Worm (Caenorhabditis elegans): ENCODE measurements around the gene spig-5.

DNA sequence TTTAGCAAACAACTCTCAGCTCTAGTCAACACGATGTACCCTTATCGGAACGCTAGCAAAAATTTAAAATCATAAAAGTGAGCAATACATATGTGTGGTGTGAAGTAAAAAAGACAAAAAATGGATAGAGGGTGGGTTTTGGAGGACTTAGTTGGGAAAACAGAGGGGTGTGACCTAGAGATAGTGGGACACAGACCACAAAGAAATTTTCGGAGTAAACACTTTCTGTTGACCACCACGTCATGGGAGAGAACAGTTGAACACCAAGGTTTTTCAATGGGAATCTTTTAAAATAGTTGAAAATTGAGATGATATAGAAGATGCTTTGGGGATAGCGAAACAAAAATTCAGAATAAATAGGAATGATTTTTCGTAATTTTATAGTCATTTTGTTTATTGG lies 8.9 kb downstream of the spig-5 start:
- TF ChIP-seq unc-130 (tag; optimal IDR thresholded peaks at IDR 0.05) (no peak), snpc-4 (tag; optimal IDR thresholded peaks at IDR 0.05) (no peak), lin-13 (GFP tag; optimal IDR thresholded peaks at IDR 0.05) (no peak), hpl-2 (GFP tag; optimal IDR thresholded peaks at IDR 0.05) (no peak), mdl-1 (tag; optimal IDR thresholded peaks at IDR 0.05) (no peak), lin-39 (tag; optimal IDR thresholded peaks at IDR 0.05) (no peak), aha-1 (tag; optimal IDR thresholded peaks at IDR 0.05) (no peak)
